Fruit fly (Drosophila melanogaster): Measurements from ENCODE around the gene gzl.

Gene gzl

dm6 chr3R:6427619-6428378 lies 45.1 kb downstream of the gzl start (continued):
- TF ChIP-seq CG15696 (tag; optimal IDR thresholded peaks at IDR 0.05) (peak; percentile 6), CG6854 (GFP tag; optimal IDR thresholded peaks at IDR 0.05) (no peak), Sox100B (GFP tag; optimal IDR thresholded peaks at IDR 0.05) (peak; percentile 68), CG8388 (GFP tag; optimal IDR thresholded peaks at IDR 0.05) (peak; percentile 70), jumu (GFP tag; optimal IDR thresholded peaks at IDR 0.05) (peak; percentile 54), disco-r (GFP tag; optimal IDR thresholded peaks at IDR 0.05) (no peak), Stat92E (GFP tag; optimal IDR thresholded peaks at IDR 0.05) (no peak), pfk (GFP tag; optimal IDR thresholded peaks at IDR 0.05) (peak; percentile 24), gcm2 (GFP tag; optimal IDR thresholded peaks at IDR 0.05) (no peak), unc-4 (GFP tag; IDR thresholded peaks at IDR 0.05; ENCODE audit: partially characterized antibody) (no peak), her (GFP tag; optimal IDR thresholded peaks at IDR 0.05) (no peak), eve (GFP tag; optimal IDR thresholded peaks at IDR 0.05) (peak in 1 of 2 experiments; percentile 64), CkIIα-i1 (GFP tag; IDR thresholded peaks at IDR 0.05) (no peak), CG14050 (GFP tag; IDR thresholded peaks at IDR 0.05) (peak; percentile 41; the same call in 1 of the 3 replicates), gt (GFP tag; IDR thresholded peaks at IDR 0.05) (no peak), pan (optimal IDR thresholded peaks at IDR 0.05) (no peak), pan (GFP tag; optimal IDR thresholded peaks at IDR 0.05 in 1 of 2, IDR thresholded peaks at IDR 0.05 in 1 of 2) (peak in 1 of 2 experiments; percentile 75), vnd (GFP tag; IDR thresholded peaks at IDR 0.05; ENCODE audit: partially characterized antibody) (no peak), Adf1 (GFP tag; IDR thresholded peaks at IDR 0.05) (0 out of 2 replicates have a peak, but pooled peaks have one; percentile 5), so (GFP tag; IDR thresholded peaks at IDR 0.05) (peak; percentile 74; the same call in 1 of the 3 replicates), CG15269 (tag; optimal IDR thresholded peaks at IDR 0.05) (peak; percentile 49), nom (GFP tag; optimal IDR thresholded peaks at IDR 0.05) (no peak), bcd (GFP tag; optimal IDR thresholded peaks at IDR 0.05) (peak; percentile 69), HHEX (GFP tag; optimal IDR thresholded peaks at IDR 0.05) (peak; percentile 59), crol (GFP tag; IDR thresholded peaks at IDR 0.05) (peak; percentile 56), grau (tag; optimal IDR thresholded peaks at IDR 0.05) (peak; percentile 63), CG2202 (tag; optimal IDR thresholded peaks at IDR 0.05) (peak; percentile 45), pnt (GFP tag; optimal IDR thresholded peaks at IDR 0.05) (peak; percentile 63), Mrtf (GFP tag; IDR thresholded peaks at IDR 0.05) (no peak), Hand (GFP tag; optimal IDR thresholded peaks at IDR 0.05) (peak; percentile 47), CG15073 (GFP tag; optimal IDR thresholded peaks at IDR 0.05) (no peak), zf30C (GFP tag; optimal IDR thresholded peaks at IDR 0.05) (peak; percentile 8), CG10565 (GFP tag; optimal IDR thresholded peaks at IDR 0.05) (no peak), CG17359 (tag; optimal IDR thresholded peaks at IDR 0.05) (peak; percentile 72), gro (GFP tag; optimal IDR thresholded peaks at IDR 0.05) (no peak), BEAF-32 (GFP tag; optimal IDR thresholded peaks at IDR 0.05) (no peak), Nf-YA (GFP tag; IDR thresholded peaks at IDR 0.05) (peak; percentile 65), CG13624 (GFP tag; optimal IDR thresholded peaks at IDR 0.05) (peak; percentile 10), Oaz (GFP tag; IDR thresholded peaks at IDR 0.05) (no peak), bigmax (GFP tag; optimal IDR thresholded peaks at IDR 0.05) (no peak), ATbp (GFP tag; optimal IDR thresholded peaks at IDR 0.05) (peak; percentile 70), vvl (GFP tag; IDR thresholded peaks at IDR 0.05) (peak; percentile 80), da (GFP tag; optimal IDR thresholded peaks at IDR 0.05) (no peak), CG2116 (GFP tag; optimal IDR thresholded peaks at IDR 0.05) (peak; percentile 33), Kr (GFP tag; optimal IDR thresholded peaks at IDR 0.05) (no peak), Hr78 (GFP tag; optimal IDR thresholded peaks at IDR 0.05) (peak in 1 of 2 experiments; percentile 8), CG7987 (GFP tag; optimal IDR thresholded peaks at IDR 0.05) (peak; percentile 17), CG8944 (GFP tag; optimal IDR thresholded peaks at IDR 0.05) (peak; percentile 19), CG11247 (GFP tag; IDR thresholded peaks at IDR 0.05) (peak; percentile 29; the same call in 1 of the 2 replicates)
